Worm (Caenorhabditis elegans) whole organism, early embryonic: ENCODE results near the gene sre-50.

Experiments used
- B0310.2 ChIP-seq: sonication (generic microtip); optimal IDR thresholded peaks from 2 replicates; lab custom pipeline; 2016; ENCODE audit warnings: mild to moderate bottlenecking, missing genetic modification characterization, missing compliant biosample characterization
- F13C5.2 ChIP-seq: sonication (generic microtip); optimal IDR thresholded peaks from 2 replicates; lab custom pipeline; 2017; ENCODE audit warnings: mild to moderate bottlenecking, missing genetic modification characterization, inconsistent platforms, missing compliant biosample characterization
- ama-1 ChIP-seq: fragments of 150-350 bp; optimal IDR thresholded peaks from 2 replicates; lab custom pipeline; 2014
- ets-7 ChIP-seq: sonication (generic microtip); optimal IDR thresholded peaks from 2 replicates; lab custom pipeline; 2016; ENCODE audit warnings: missing genotype, missing genetic modification characterization, missing compliant biosample characterization
- hmbx-1 ChIP-seq: sonication (generic microtip); optimal IDR thresholded peaks from 2 replicates; lab custom pipeline; 2016; ENCODE audit warnings: mild to moderate bottlenecking, missing genetic modification characterization, missing compliant biosample characterization
- tbx-37 ChIP-seq: fragments of 200-800 bp; sonication (Bioruptor generic); conservative IDR thresholded peaks from 2 replicates; pipeline ENCODE4 v1.3.6; 2022; ENCODE audit warnings: missing genetic modification reagents, missing genetic modification characterization, missing compliant biosample characterization
- tra-4 ChIP-seq: sonication (generic microtip); optimal IDR thresholded peaks from 2 replicates; lab custom pipeline; 2017; ENCODE audit warnings: missing genetic modification characterization, missing compliant biosample characterization

DNA sequence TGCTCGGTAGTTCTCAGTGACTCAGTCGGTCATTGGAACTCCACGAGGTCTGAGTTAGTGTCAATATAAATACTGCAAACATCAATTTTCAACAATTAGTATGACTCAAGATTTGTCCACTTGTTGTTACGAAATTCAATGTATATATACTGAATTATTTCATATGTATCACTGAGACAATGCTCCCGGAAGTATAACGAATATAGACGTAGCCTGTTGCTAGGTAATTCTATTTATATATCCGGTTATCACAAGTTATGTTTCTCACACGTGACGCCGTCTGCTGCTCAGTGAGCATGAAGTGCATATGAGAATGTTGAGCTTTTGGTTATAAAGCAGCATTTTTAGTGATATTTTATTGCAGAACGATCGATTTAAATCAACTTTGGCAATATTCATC is 42.8 kb upstream of the sre-50 start:
- TF ChIP-seq tbx-37 (GFP tag; lab: Robert Waterston, UW) (no peak), B0310.2 (no peak), ama-1 (no peak), tra-4 (tag; lab: Kevin White, UChicago) (no peak), F13C5.2 (tag; lab: Kevin White, UChicago) (no peak), ets-7 (no peak), hmbx-1 (tag; lab: Kevin White, UChicago) (no peak)
